Worm (Caenorhabditis elegans): ENCODE measurements around the gene nlp-36.

Gene nlp-36

ce11 chrIII:9453962-9454361 is 34.6 kb upstream of the nlp-36 start, which contains the start of gene F54C8.7:
Gene F54C8.7, minus strand, starts transcription at chrIII:9454062.
- no peak for TF ChIP-seq pha-4 (tag; optimal IDR thresholded peaks at IDR 0.05)
- 0 out of 2 replicates have a peak, but pooled peaks have one; percentile 11 for TF ChIP-seq Y95B8A.8 (GFP tag; IDR thresholded peaks at IDR 0.05)

ce11 chrIII:9454730-9455129 is 33.8 kb upstream of the nlp-36 start:
- no peak for TF ChIP-seq let-526 (GFP tag; IDR thresholded peaks at IDR 0.05)
- TF ChIP-seq hmg-1.2 (GFP tag; IDR thresholded peaks at IDR 0.05) = no peak
- peak; percentile 50; the same call in 1 of the 2 replicates for TF ChIP-seq cebp-1 (GFP tag; IDR thresholded peaks at IDR 0.05)
- peak; percentile 91 for TF ChIP-seq cebp-1 (tag; optimal IDR thresholded peaks at IDR 0.05)

- TF ChIP-seq F33H1.4 (GFP tag; IDR thresholded peaks at IDR 0.05) (peak; percentile 72), nfyb-1 (GFP tag; IDR thresholded peaks at IDR 0.05) (peak; percentile 92), F57C9.4 (tag; optimal IDR thresholded peaks at IDR 0.05) (no peak), hlh-26 (GFP tag; conservative IDR thresholded peaks at IDR 0.05) (no peak), egrh-3 (GFP tag; IDR thresholded peaks at IDR 0.05) (0 out of 2 replicates have a peak, but pooled peaks have one; percentile 18), chd-7 (tag; optimal IDR thresholded peaks at IDR 0.05) (peak; percentile 75), cebp-2 (GFP tag; IDR thresholded peaks at IDR 0.05) (no peak), hmg-1.2 (GFP tag; IDR thresholded peaks at IDR 0.05) (peak; percentile 94), T26A5.8 (tag; optimal IDR thresholded peaks at IDR 0.05) (no peak), F37B4.10 (GFP tag; IDR thresholded peaks at IDR 0.05) (peak; percentile 80; the same call in 1 of the 2 replicates), ztf-22 (GFP tag; optimal IDR thresholded peaks at IDR 0.05) (peak; percentile 87), ccch-3 (GFP tag; optimal IDR thresholded peaks at IDR 0.05) (no peak), mes-4 (tag; optimal IDR thresholded peaks at IDR 0.05) (no peak), Y53F4B.3 (GFP tag; IDR thresholded peaks at IDR 0.05) (no peak), efl-1 (GFP tag; optimal IDR thresholded peaks at IDR 0.05) (peak; percentile 80), B0035.1 (tag; optimal IDR thresholded peaks at IDR 0.05) (no peak), ceh-79 (tag; optimal IDR thresholded peaks at IDR 0.05) (no peak), ztf-6 (GFP tag; IDR thresholded peaks at IDR 0.05) (no peak), lin-40 (tag; optimal IDR thresholded peaks at IDR 0.05) (peak; percentile 87), attf-6 (GFP tag; IDR thresholded peaks at IDR 0.05) (peak; percentile 22; the same call in 1 of the 2 replicates), Y67H2A.10 (GFP tag; conservative IDR thresholded peaks at IDR 0.05) (peak; percentile 87), ztf-18 (tag; optimal IDR thresholded peaks at IDR 0.05) (peak; percentile 74), aptf-2 (GFP tag; conservative IDR thresholded peaks at IDR 0.05) (no peak), madf-6 (GFP tag; IDR thresholded peaks at IDR 0.05) (peak; percentile 83), K12H6.12 (tag; optimal IDR thresholded peaks at IDR 0.05) (peak; percentile 76), nhr-80 (tag; optimal IDR thresholded peaks at IDR 0.05) (peak; percentile 94), F49E8.2 (tag; optimal IDR thresholded peaks at IDR 0.05; ENCODE audit: insufficient read depth) (peak; percentile 77), B0019.2 (GFP tag; conservative IDR thresholded peaks at IDR 0.05) (0 out of 2 replicates have a peak, but pooled peaks have one; percentile 51), rcor-1 (GFP tag; IDR thresholded peaks at IDR 0.05) (peak; percentile 75), dpl-1 (GFP tag; optimal IDR thresholded peaks at IDR 0.05) (peak; percentile 51), zim-3 (tag; optimal IDR thresholded peaks at IDR 0.05) (no peak), akir-1 (GFP tag; optimal IDR thresholded peaks at IDR 0.05) (no peak), lir-1 (GFP tag; conservative IDR thresholded peaks at IDR 0.05) (peak; percentile 66; the same call in 1 of the 2 replicates), nfya-2 (GFP tag; IDR thresholded peaks at IDR 0.05) (no peak), rpc-1 (optimal IDR thresholded peaks at IDR 0.05) (no peak), rpc-1 (tag; optimal IDR thresholded peaks at IDR 0.05) (no peak), cebp-1 (GFP tag; IDR thresholded peaks at IDR 0.05) (peak; percentile 77), cebp-1 (tag; optimal IDR thresholded peaks at IDR 0.05) (peak; percentile 86), ama-1 (optimal IDR thresholded peaks at IDR 0.05) (no peak), ama-1 (GFP tag; optimal IDR thresholded peaks at IDR 0.05) (no peak), B0336.3 (GFP tag; IDR thresholded peaks at IDR 0.05) (peak; percentile 87), ceh-58 (GFP tag; IDR thresholded peaks at IDR 0.05) (no peak)
Measured at ce11 chrIII:9455980-9456658, 32.4 kb upstream of the nlp-36 start, which contains the start of the genes rheb-1 and spk-1. Gene rheb-1, minus strand, starts transcription at chrIII:9456030. Gene spk-1, plus strand, starts transcription at chrIII:9456608.
